Fruit fly (Drosophila melanogaster) whole organism, embryonic: Measurements from ENCODE around the gene stops.

Experiments used
- ATbp ChIP-seq: fragments of 200-800 bp; sonication (Bioruptor generic); optimal IDR thresholded peaks from 2 replicates; lab custom pipeline; 2017; ENCODE audit warnings: missing biosample characterization, mild to moderate bottlenecking, missing genetic modification characterization, missing genetic modification reagents
- Atf6 ChIP-seq: fragments of 200-800 bp; sonication (Bioruptor generic); IDR thresholded peaks from 2 replicates; pipeline ENCODE4 v1.3.6; 2022; ENCODE audit warnings: missing biosample characterization, missing genetic modification characterization
- CG10267 ChIP-seq: fragments of 200-800 bp; sonication (Bioruptor generic); optimal IDR thresholded peaks from 2 replicates; lab custom pipeline; 2018; ENCODE audit warnings: missing biosample characterization, mild to moderate bottlenecking, missing genetic modification characterization, moderate library complexity
- CG10366 ChIP-seq: fragments of 200-800 bp; sonication (Bioruptor generic); IDR thresholded peaks from 2 replicates; pipeline ENCODE4 v1.3.6; 2022; ENCODE audit warnings: missing biosample characterization, missing genetic modification characterization
- CG11398 ChIP-seq: fragments of 200-800 bp; sonication (Bioruptor generic); optimal IDR thresholded peaks from 2 replicates; lab custom pipeline; 2016; ENCODE audit warnings: missing biosample characterization, missing genetic modification characterization
- CG11504 ChIP-seq: fragments of 200-800 bp; sonication (Bioruptor generic); optimal IDR thresholded peaks from 3 replicates; lab custom pipeline; 2019; ENCODE audit warnings: missing biosample characterization, mild to moderate bottlenecking, missing genetic modification characterization, moderate library complexity
- CG12104 ChIP-seq: fragments of 200-800 bp; sonication (Bioruptor generic); optimal IDR thresholded peaks from 3 replicates; lab custom pipeline; 2016; ENCODE audit warnings: missing biosample characterization, missing genetic modification characterization
- CG12299 ChIP-seq: fragments of 200-800 bp; sonication (Bioruptor generic); optimal IDR thresholded peaks from 2 replicates; lab custom pipeline; 2018; ENCODE audit warnings: missing biosample characterization, mild to moderate bottlenecking, missing genetic modification characterization
- CG14710 ChIP-seq: fragments of 200-800 bp; sonication (Bioruptor generic); optimal IDR thresholded peaks from 3 replicates; lab custom pipeline; 2019; ENCODE audit warnings: missing biosample characterization, mild to moderate bottlenecking, missing genetic modification characterization, moderate library complexity
- CG14860 ChIP-seq: fragments of 200-800 bp; sonication (Bioruptor generic); IDR thresholded peaks from 3 replicates; pipeline ENCODE4 v1.3.6; 2022; ENCODE audit warnings: missing biosample characterization, missing genetic modification characterization; ENCODE audit not compliant: partially characterized antibody
- CG15696 ChIP-seq: fragments of 200-800 bp; sonication (Bioruptor generic); optimal IDR thresholded peaks from 2 replicates; lab custom pipeline; 2019; ENCODE audit warnings: missing biosample characterization, mild to moderate bottlenecking, missing genetic modification characterization, moderate library complexity
- CG17361 ChIP-seq: fragments of 200-800 bp; sonication (Bioruptor generic); IDR thresholded peaks from 3 replicates; pipeline ENCODE4 v1.3.6; 2022; ENCODE audit warnings: missing biosample characterization, missing genetic modification characterization
- CG17385 ChIP-seq: fragments of 200-800 bp; sonication (Bioruptor generic); optimal IDR thresholded peaks from 3 replicates; lab custom pipeline; 2018; ENCODE audit warnings: missing biosample characterization, mild to moderate bottlenecking, missing genetic modification characterization
- CG17612 ChIP-seq: fragments of 200-800 bp; sonication (Bioruptor generic); IDR thresholded peaks from 2 replicates; pipeline ENCODE4 v1.3.6; 2022; ENCODE audit warnings: missing biosample characterization, missing genetic modification characterization
- CG31441 ChIP-seq: fragments of 200-800 bp; sonication (Bioruptor generic); IDR thresholded peaks from 2 replicates; pipeline ENCODE4 v1.3.6; 2022; ENCODE audit warnings: missing biosample characterization, missing genetic modification characterization
- CG34422 ChIP-seq: fragments of 200-800 bp; sonication (Bioruptor generic); IDR thresholded peaks from 3 replicates; pipeline ENCODE4 v1.3.6; 2022; ENCODE audit warnings: missing biosample characterization, missing genetic modification characterization
- CG3838 ChIP-seq: fragments of 200-800 bp; sonication (Bioruptor generic); optimal IDR thresholded peaks from 3 replicates; lab custom pipeline; 2016; ENCODE audit warnings: missing biosample characterization, missing genetic modification characterization
- CG4282 ChIP-seq: fragments of 200-800 bp; sonication (Bioruptor generic); optimal IDR thresholded peaks from 2 replicates; lab custom pipeline; 2016; ENCODE audit warnings: missing biosample characterization, missing genetic modification characterization
- CG4820 ChIP-seq: fragments of 200-800 bp; sonication (Bioruptor generic); optimal IDR thresholded peaks from 3 replicates; lab custom pipeline; 2016; ENCODE audit warnings: missing biosample characterization, missing genetic modification characterization
- CG5245 ChIP-seq: fragments of 200-800 bp; sonication (Bioruptor generic); optimal IDR thresholded peaks from 3 replicates; lab custom pipeline; 2016; ENCODE audit warnings: missing biosample characterization, missing genetic modification characterization
- CG6254 ChIP-seq: fragments of 200-800 bp; sonication (Bioruptor generic); optimal IDR thresholded peaks from 3 replicates; lab custom pipeline; 2017; ENCODE audit warnings: mild to moderate bottlenecking, missing biosample characterization, missing genetic modification reagents, missing genetic modification characterization
- CG6765 ChIP-seq: fragments of 200-800 bp; sonication (Bioruptor generic); optimal IDR thresholded peaks from 3 replicates; lab custom pipeline; 2017; ENCODE audit warnings: missing biosample characterization, mild to moderate bottlenecking, missing genetic modification characterization
- Dip3 ChIP-seq: fragments of 200-800 bp; sonication (Bioruptor generic); optimal IDR thresholded peaks from 3 replicates; lab custom pipeline; 2016; ENCODE audit warnings: missing biosample characterization, missing genetic modification characterization
- ERR ChIP-seq: fragments of 200-800 bp; sonication (Bioruptor generic); optimal IDR thresholded peaks from 2 replicates; lab custom pipeline; 2016; ENCODE audit warnings: missing biosample characterization, missing genetic modification characterization
- Eip74EF ChIP-seq, 2 experiments: fragments of 200-800 bp in 1 of 2; fragments of >200 bp in 1 of 2; sonication (Bioruptor generic) in 1 of 2; optimal IDR thresholded peaks; 2 replicates each; lab custom pipeline; 2017 to 2019; ENCODE audit warnings: missing biosample characterization in 2 of 2, missing genetic modification characterization in 2 of 2, mild to moderate bottlenecking in 1 of 2, moderate library complexity in 1 of 2
- Ets65A ChIP-seq: fragments of 200-800 bp; sonication (Bioruptor generic); peaks from one replicate; lab custom pipeline; 2016; ENCODE audit warnings: missing biosample characterization, missing genetic modification characterization
- HLHmδ ChIP-seq: fragments of 200-800 bp; sonication (Bioruptor generic); optimal IDR thresholded peaks from 2 replicates; lab custom pipeline; 2018; ENCODE audit warnings: missing biosample characterization, mild to moderate bottlenecking, missing genetic modification characterization, moderate library complexity
- Hr3 ChIP-seq: fragments of 200-800 bp; sonication (Bioruptor generic); optimal IDR thresholded peaks from 3 replicates; lab custom pipeline; 2016; ENCODE audit warnings: missing biosample characterization, missing genetic modification characterization
- Lpt ChIP-seq: fragments of >200 bp; optimal IDR thresholded peaks from 2 replicates; lab custom pipeline; 2018; ENCODE audit warnings: missing biosample characterization, missing genetic modification characterization
- Neu2 ChIP-seq: fragments of 200-800 bp; sonication (Bioruptor generic); optimal IDR thresholded peaks from 3 replicates; lab custom pipeline; 2016; ENCODE audit warnings: missing biosample characterization, missing genetic modification characterization, borderline replicate concordance
- Rfx ChIP-seq: fragments of 200-800 bp; sonication (Bioruptor generic); IDR thresholded peaks from 2 replicates; pipeline ENCODE4 v1.3.6; 2022; ENCODE audit warnings: missing biosample characterization, missing genetic modification characterization
- Taf1 ChIP-seq: fragments of 200-800 bp; sonication (Bioruptor generic); IDR thresholded peaks from 2 replicates; pipeline ENCODE4 v1.3.6; 2022; ENCODE audit warnings: missing biosample characterization, missing genetic modification characterization
- Trl ChIP-seq, 3 experiments: fragments of >200 bp in 2 of 3; fragments of 200-800 bp in 1 of 3; sonication (Bioruptor generic) in 1 of 3; optimal IDR thresholded peaks; 2 replicates in 1 of 3; 3 replicates in 2 of 3; lab custom pipeline; 2016 to 2017; ENCODE audit warnings: missing biosample characterization in 1 of 3, missing genetic modification characterization in 1 of 3
- YL-1 ChIP-seq: fragments of 200-800 bp; sonication (Bioruptor generic); optimal IDR thresholded peaks from 3 replicates; lab custom pipeline; 2017; ENCODE audit warnings: missing biosample characterization, mild to moderate bottlenecking, missing genetic modification characterization
- bab2 ChIP-seq: fragments of 200-800 bp; sonication (Bioruptor generic); optimal IDR thresholded peaks from 2 replicates; lab custom pipeline; 2016; ENCODE audit warnings: missing biosample characterization, missing genetic modification characterization
- cad ChIP-seq: fragments of >200 bp; optimal IDR thresholded peaks from 2 replicates; lab custom pipeline; 2017; ENCODE audit warnings: missing biosample characterization, missing genetic modification characterization
- chm ChIP-seq: fragments of 200-800 bp; sonication (Bioruptor generic); IDR thresholded peaks from 2 replicates; pipeline ENCODE4 v1.3.6; 2022; ENCODE audit warnings: missing biosample characterization, missing genetic modification characterization
- cwo ChIP-seq: fragments of 200-800 bp; sonication (Bioruptor generic); optimal IDR thresholded peaks from 3 replicates; lab custom pipeline; 2017; ENCODE audit warnings: missing biosample characterization, missing genetic modification characterization, mild to moderate bottlenecking, moderate library complexity, missing genetic modification reagents
- h ChIP-seq: fragments of >200 bp; optimal IDR thresholded peaks from 2 replicates; lab custom pipeline; 2017
- jigr1 ChIP-seq: fragments of 200-800 bp; sonication (Bioruptor generic); IDR thresholded peaks from 3 replicates; pipeline ENCODE4 v1.3.6; 2022; ENCODE audit warnings: missing biosample characterization, missing genetic modification characterization
- kah ChIP-seq: fragments of 200-800 bp; sonication (Bioruptor generic); optimal IDR thresholded peaks from 2 replicates; lab custom pipeline; 2018; ENCODE audit warnings: missing biosample characterization, mild to moderate bottlenecking, missing genetic modification characterization
- lilli ChIP-seq: fragments of 200-800 bp; sonication (Bioruptor generic); optimal IDR thresholded peaks from 3 replicates; lab custom pipeline; 2016; ENCODE audit warnings: missing biosample characterization, missing genetic modification characterization
- lov ChIP-seq, 2 experiments: fragments of 200-800 bp in 1 of 2; fragments of >200 bp in 1 of 2; sonication (Bioruptor generic) in 1 of 2; IDR thresholded peaks in 1 of 2; optimal IDR thresholded peaks in 1 of 2; 2 replicates in 1 of 2; 3 replicates in 1 of 2; pipeline versions ENCODE4 v1.3.6 to Lab custom; 2017 to 2022; ENCODE audit warnings: missing biosample characterization in 1 of 2, missing genetic modification characterization in 1 of 2
- pfk ChIP-seq: fragments of 200-800 bp; sonication (Bioruptor generic); optimal IDR thresholded peaks from 2 replicates; lab custom pipeline; 2018; ENCODE audit warnings: missing biosample characterization, mild to moderate bottlenecking, missing genetic modification characterization, moderate library complexity
- psq ChIP-seq: fragments of 200-800 bp; sonication (Bioruptor generic); optimal IDR thresholded peaks from 2 replicates; lab custom pipeline; 2017; ENCODE audit warnings: missing biosample characterization, missing genetic modification characterization
- pum ChIP-seq: fragments of 200-800 bp; sonication (Bioruptor generic); optimal IDR thresholded peaks from 2 replicates; lab custom pipeline; 2016; ENCODE audit warnings: missing biosample characterization, missing genetic modification characterization
- ranshi ChIP-seq: fragments of 200-800 bp; sonication (Bioruptor generic); IDR thresholded peaks from 2 replicates; pipeline ENCODE4 v1.3.6; 2022; ENCODE audit warnings: missing biosample characterization, missing genetic modification characterization
- sob ChIP-seq: fragments of 200-800 bp; sonication (Bioruptor generic); IDR thresholded peaks from 2 replicates; pipeline ENCODE4 v1.3.6; 2022; ENCODE audit warnings: missing biosample characterization, missing genetic modification characterization
- tup ChIP-seq: fragments of 200-800 bp; sonication (Bioruptor generic); optimal IDR thresholded peaks from 2 replicates; lab custom pipeline; 2016; ENCODE audit warnings: missing biosample characterization, mild to moderate bottlenecking, missing genetic modification characterization, moderate library complexity
- vfl ChIP-seq: fragments of 200-800 bp; sonication (Bioruptor generic); optimal IDR thresholded peaks from 2 replicates; lab custom pipeline; 2016; ENCODE audit warnings: missing biosample characterization, missing genetic modification characterization
- vvl ChIP-seq: fragments of 200-800 bp; sonication (Bioruptor generic); IDR thresholded peaks from 2 replicates; pipeline ENCODE4 v1.3.6; 2022; ENCODE audit warnings: missing biosample characterization, missing genetic modification characterization

Gene stops

dm6 chr3R:31168968-31169367 is at the start of gene stops (continued):
- no peak for TF ChIP-seq pum (GFP tag; lab: Kevin White, UChicago)
- no peak for TF ChIP-seq CG3838
- no peak for TF ChIP-seq Eip74EF (GFP tag; optimal IDR thresholded peaks at IDR 0.05; lab: Kevin White, UChicago)
- peak; percentile 23; the same call in 1 of the 2 replicates for TF ChIP-seq CG31441 (GFP tag; lab: Robert Waterston, UW)
- TF ChIP-seq CG11398 (GFP tag; lab: Kevin White, UChicago) = no peak
- no peak for TF ChIP-seq CG14710
- TF ChIP-seq CG4282 (GFP tag; lab: Kevin White, UChicago) = no peak
- TF ChIP-seq cad (GFP tag; lab: Kevin White, UChicago) = no peak
- TF ChIP-seq CG15696 (tag; lab: Kevin White, UChicago) = peak; percentile 31
- no peak for TF ChIP-seq Hr3 (GFP tag; lab: Kevin White, UChicago)
- TF ChIP-seq CG4820 = no peak
- peak; percentile 70 to 82 for TF ChIP-seq Trl (optimal IDR thresholded peaks at IDR 0.05; lab: Kevin White, UChicago)
- TF ChIP-seq Trl (GFP tag; optimal IDR thresholded peaks at IDR 0.05; lab: Kevin White, UChicago) = peak; percentile 59
- TF ChIP-seq CG6765 (GFP tag; lab: Kevin White, UChicago) = no peak
- TF ChIP-seq vfl = no peak
- 0 out of 3 replicates have a peak, but pooled peaks have one; percentile 17 for TF ChIP-seq CG34422
- no peak for TF ChIP-seq cwo (GFP tag; lab: Kevin White, UChicago)
- TF ChIP-seq HLHmδ (GFP tag; lab: Kevin White, UChicago) = peak; percentile 43
- no peak for TF ChIP-seq CG12299 (tag; lab: Kevin White, UChicago)
- TF ChIP-seq kah (GFP tag; lab: Kevin White, UChicago) = peak; percentile 34
- TF ChIP-seq sob (GFP tag; lab: Robert Waterston, UW) = 0 out of 2 replicates have a peak, but pooled peaks have one; percentile 30
- TF ChIP-seq CG11504 = peak; percentile 14
- 0 out of 2 replicates have a peak, but pooled peaks have one; percentile 25 for TF ChIP-seq Rfx
- TF ChIP-seq ATbp (GFP tag; lab: Kevin White, UChicago) = peak; percentile 80
- peak; percentile 50 for TF ChIP-seq vvl (GFP tag; lab: Robert Waterston, UW)
- no peak; the same call in 1 of the 2 replicates for TF ChIP-seq CG10366
- TF ChIP-seq lov (optimal IDR thresholded peaks at IDR 0.05; lab: Kevin White, UChicago) = no peak
- no peak for TF ChIP-seq lov (GFP tag; IDR thresholded peaks at IDR 0.05; lab: Robert Waterston, UW)
- TF ChIP-seq Taf1 (GFP tag; lab: Robert Waterston, UW) = no peak
- TF ChIP-seq Ets65A (GFP tag; lab: Kevin White, UChicago) = peak; percentile 27
- TF ChIP-seq CG17361 (GFP tag; lab: Robert Waterston, UW) = no peak
- TF ChIP-seq Atf6 (GFP tag; lab: Robert Waterston, UW) = no peak
- no peak for TF ChIP-seq psq (GFP tag; lab: Kevin White, UChicago)
- TF ChIP-seq Neu2 = no peak
- TF ChIP-seq CG17612 (GFP tag; lab: Robert Waterston, UW) = no peak
- TF ChIP-seq CG5245 (GFP tag; lab: Kevin White, UChicago) = no peak
- TF ChIP-seq ERR (GFP tag; lab: Kevin White, UChicago) = no peak
- TF ChIP-seq CG14860 (GFP tag; lab: Robert Waterston, UW) = no peak
- TF ChIP-seq Dip3 (GFP tag; lab: Kevin White, UChicago) = peak; percentile 24
- no peak for TF ChIP-seq CG12104 (GFP tag; lab: Kevin White, UChicago)
- TF ChIP-seq h = no peak
- no peak for TF ChIP-seq YL-1
- peak; percentile 62 for TF ChIP-seq pfk (GFP tag; lab: Kevin White, UChicago)
- no peak for TF ChIP-seq CG10267 (tag; lab: Kevin White, UChicago)
- peak; percentile 50 for TF ChIP-seq CG6254 (GFP tag; lab: Kevin White, UChicago)
- TF ChIP-seq CG17385 (GFP tag; lab: Kevin White, UChicago) = peak; percentile 46
- peak; percentile 18 for TF ChIP-seq tup (GFP tag; lab: Kevin White, UChicago)
- TF ChIP-seq bab2 (GFP tag; lab: Kevin White, UChicago) = peak; percentile 10
- peak; percentile 43; the same call in 1 of the 2 replicates for TF ChIP-seq ranshi (GFP tag; lab: Robert Waterston, UW)
- peak; percentile 74 for TF ChIP-seq chm (GFP tag; lab: Robert Waterston, UW)
- TF ChIP-seq Lpt (GFP tag; lab: Kevin White, UChicago) = no peak
- TF ChIP-seq lilli (GFP tag; lab: Kevin White, UChicago) = no peak
- TF ChIP-seq jigr1 = no peak
